Fruit fly (Drosophila melanogaster): ENCODE data around the gene Blimp-1.

dm6 chr3L:5626465-5626864 is 4.3 kb upstream of the Blimp-1 start:
- TF ChIP-seq CTCF (optimal IDR thresholded peaks at IDR 0.05) (no peak), CG8478 (optimal IDR thresholded peaks at IDR 0.05) (no peak)
